Worm (Caenorhabditis elegans) whole organism, dauer: Measurements from ENCODE around the gene bcl-11.

Experiments
- unc-62 ChIP-seq: sonication (generic microtip); optimal IDR thresholded peaks from 2 replicates; lab custom pipeline; 2017; ENCODE audit warnings: missing biosample characterization, missing genetic modification reagents, missing genetic modification characterization

bcl-11 gene

DNA sequence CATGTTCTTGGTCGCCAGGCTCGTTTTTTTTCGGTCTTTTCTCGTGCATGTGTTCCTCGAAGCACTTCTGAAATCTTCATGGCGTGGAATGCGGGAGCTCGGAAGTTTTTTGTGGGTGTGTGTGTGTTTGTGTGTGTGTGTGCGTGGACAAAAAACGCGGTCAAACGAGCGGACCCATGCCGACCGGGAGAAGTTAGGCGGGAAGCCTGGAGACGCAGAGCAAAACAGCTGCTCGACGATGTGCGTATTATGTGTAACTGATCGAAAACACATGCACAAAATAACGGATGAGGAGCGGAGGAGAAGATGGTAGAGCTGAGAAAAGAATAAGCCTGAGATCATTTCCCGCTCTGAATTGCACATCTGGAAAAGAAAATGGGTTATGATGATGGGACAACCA is 13.3 kb upstream of the bcl-11 start:
- TF ChIP-seq unc-62 (GFP tag; lab: Kevin White, UChicago) = no peak

ce11 chrV:6344531-6345171 is 11.2 kb upstream of the bcl-11 start:
- no peak for TF ChIP-seq unc-62 (GFP tag; lab: Kevin White, UChicago)

DNA sequence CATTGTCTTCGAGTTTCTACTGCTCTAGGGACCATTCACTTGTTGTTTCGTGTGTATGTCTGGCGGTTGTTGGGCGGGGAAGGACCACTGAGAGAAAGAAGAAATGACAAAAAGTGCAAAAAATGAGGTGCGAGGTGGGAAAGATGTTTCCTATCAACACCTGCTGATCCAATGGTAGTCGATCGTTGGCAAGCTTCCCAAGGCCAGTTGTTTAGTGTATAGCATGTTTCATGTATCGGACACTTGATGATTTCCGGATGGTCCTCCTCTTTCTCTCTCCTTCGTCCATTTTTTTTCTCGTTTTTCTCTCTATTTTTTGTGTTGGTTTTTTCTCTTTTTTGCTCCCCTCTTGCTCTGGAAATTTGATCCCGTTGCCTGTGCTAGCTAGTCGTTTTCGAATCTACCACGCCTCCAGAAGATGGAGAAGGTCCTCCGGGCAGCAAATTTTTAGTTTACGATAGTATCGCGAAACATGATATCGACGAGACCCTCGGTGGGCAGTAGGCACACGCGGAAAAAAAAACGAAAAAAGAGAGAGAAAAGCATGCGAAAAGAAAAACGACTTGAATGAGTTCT is 9.7 kb upstream of the bcl-11 start:
- TF ChIP-seq unc-62 (GFP tag; lab: Kevin White, UChicago) = no peak

ce11 chrV:6346906-6347305 is 8.9 kb upstream of the bcl-11 start:
- no peak for TF ChIP-seq unc-62 (GFP tag; lab: Kevin White, UChicago)

DNA sequence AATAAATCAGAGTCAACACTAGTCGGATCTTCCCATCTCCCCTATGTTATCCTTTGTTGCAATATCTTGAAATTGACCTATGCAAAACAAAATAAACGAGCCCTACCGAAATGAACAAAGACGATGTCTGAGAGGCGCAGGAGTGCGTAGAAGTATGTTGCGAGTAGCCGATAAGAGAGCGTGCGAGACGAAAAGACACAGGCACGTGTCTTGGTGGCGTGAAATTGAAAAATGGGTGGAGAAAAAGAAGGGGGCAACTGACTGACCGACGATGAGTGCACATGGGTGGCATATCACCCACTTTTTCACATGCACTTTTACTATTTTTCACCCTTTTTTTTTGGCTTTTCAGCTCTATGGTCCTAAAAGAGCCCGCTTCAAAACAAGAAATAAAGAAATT is 7.7 kb upstream of the bcl-11 start:
- TF ChIP-seq unc-62 (GFP tag; lab: Kevin White, UChicago) = no peak

DNA sequence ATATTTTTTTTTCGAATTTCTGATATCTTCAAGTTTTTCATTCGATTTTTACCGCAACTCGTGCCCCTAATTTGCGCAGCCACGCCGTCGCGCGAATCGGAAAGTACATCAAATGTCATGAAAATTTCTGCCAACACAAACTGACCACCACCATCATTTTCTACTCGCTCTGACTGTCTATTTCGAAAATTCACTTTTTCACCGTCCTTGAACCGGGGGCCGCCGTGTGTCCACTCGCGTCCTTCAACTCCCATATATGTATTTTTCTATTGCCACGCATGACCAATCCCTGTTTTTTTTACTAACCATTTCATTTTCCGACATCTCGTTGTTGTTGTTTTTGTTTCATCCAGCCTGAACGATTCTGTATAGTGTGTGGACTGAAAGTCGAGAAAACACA is 6.2 kb upstream of the bcl-11 start:
- no peak for TF ChIP-seq unc-62 (GFP tag; lab: Kevin White, UChicago)

DNA sequence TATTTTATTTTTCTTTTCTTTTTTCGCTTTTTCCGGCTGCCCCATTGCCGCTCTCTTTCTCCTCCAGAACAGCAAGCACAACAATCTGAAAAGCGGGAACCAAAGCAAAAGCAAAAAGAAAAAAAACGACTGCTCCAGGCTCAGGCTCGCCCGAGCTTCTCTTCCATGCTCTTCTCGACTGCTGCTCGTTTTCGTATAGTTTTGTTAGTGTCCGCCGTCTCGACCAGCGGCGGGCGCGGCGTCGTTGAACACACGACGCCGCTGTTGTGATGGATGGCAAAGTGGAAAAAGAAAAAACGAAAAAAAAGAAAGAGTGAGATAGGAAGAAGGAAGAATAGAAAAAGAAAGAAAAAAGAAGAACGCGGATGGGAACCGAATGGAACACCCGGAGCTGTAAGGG is 5.7 kb upstream of the bcl-11 start:
- TF ChIP-seq unc-62 (GFP tag; lab: Kevin White, UChicago) = no peak

DNA sequence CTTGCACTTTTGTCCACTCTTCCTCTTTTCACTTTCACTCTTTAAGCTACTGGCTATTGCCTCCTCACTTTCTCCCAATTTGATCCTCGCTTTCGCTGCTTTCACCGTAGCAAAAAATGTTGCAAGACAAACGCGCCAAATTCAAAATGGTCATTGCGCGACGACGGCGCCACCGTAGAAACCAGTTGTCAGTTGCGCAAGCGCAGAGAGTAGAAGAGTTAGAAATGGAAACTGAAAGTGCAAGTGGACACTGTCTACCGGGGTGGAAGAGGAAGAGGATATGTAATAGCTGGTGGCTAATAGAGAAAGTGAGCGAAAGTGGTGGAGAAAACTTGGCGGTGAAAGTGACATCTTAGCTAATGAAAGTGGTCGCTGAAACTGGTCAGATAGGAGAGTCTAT is 4.7 kb upstream of the bcl-11 start:
- TF ChIP-seq unc-62 (GFP tag; lab: Kevin White, UChicago) = no peak

DNA sequence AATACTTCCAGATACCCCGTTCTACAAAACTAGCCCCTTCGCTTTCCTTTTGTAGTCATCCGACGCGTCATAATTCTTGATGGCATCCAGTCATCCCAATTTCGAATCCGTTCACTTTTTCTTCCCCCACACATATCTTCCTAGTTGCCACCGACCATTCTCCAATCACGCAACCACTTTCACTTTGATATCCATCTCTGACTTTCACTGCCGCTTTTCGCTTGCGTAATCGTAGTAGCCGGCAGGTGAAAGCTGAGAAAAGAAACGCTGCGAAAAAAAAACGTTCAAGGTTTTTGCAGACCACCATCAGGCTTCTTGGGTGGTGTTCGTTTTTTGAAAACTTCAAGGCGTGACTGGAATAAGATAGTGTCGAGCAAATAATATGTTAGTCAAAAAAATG is 3.5 kb upstream of the bcl-11 start:
- no peak for TF ChIP-seq unc-62 (GFP tag; lab: Kevin White, UChicago)

- no peak for TF ChIP-seq unc-62 (GFP tag; lab: Kevin White, UChicago)
Measured at ce11 chrV:6353182-6353780, 2.5 kb upstream of the bcl-11 start.

- no peak for TF ChIP-seq unc-62 (GFP tag; lab: Kevin White, UChicago)
Measured at ce11 chrV:6354202-6354601, 1.6 kb upstream of the bcl-11 start.

DNA sequence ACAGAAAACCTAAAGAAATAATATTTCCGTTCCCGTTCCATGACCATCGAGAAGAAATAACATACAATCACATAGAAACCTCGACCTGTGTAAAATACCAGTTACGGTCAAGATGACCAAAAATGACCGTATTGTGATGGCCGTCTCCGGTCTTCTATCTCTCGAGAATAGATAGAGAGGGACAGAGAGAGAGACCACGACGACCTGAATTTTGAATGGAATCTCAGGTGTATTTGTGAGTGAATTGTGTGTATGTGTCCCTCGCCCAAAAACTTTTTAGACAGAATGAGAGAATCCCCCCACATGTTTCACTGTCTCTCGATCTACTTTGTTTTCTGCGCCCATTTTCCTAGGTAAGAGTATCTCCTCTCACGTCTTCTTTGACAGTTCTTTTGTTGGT is 1.0 kb upstream of the bcl-11 start:
- TF ChIP-seq unc-62 (GFP tag; lab: Kevin White, UChicago) = no peak

- no peak for TF ChIP-seq unc-62 (GFP tag; lab: Kevin White, UChicago)
Measured at ce11 chrV:6355412-6355811, 413 bp upstream of the bcl-11 start.

- no peak for TF ChIP-seq unc-62 (GFP tag; lab: Kevin White, UChicago)
Measured at ce11 chrV:6357236-6357635, 1.4 kb downstream of the bcl-11 start.

DNA sequence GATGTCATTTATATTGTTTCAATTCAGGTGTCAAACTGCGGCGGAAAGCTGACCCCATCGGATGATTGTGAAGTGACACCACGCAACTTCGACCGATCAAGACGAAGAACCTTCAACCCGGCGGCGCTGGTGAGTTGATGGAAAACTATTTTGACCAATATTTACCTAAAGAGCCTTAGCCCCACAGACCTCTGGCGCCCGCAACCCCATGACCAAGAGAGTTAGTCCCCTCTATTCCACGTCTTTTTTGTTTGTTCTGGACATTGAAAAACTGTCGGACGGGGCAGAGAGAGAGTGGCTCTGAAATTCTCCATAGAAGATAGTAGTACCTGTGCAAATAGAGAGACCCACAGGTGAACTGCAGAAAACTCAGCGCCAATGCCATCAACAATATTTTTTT is 2.9 kb downstream of the bcl-11 start:
- no peak for TF ChIP-seq unc-62 (GFP tag; lab: Kevin White, UChicago)

DNA sequence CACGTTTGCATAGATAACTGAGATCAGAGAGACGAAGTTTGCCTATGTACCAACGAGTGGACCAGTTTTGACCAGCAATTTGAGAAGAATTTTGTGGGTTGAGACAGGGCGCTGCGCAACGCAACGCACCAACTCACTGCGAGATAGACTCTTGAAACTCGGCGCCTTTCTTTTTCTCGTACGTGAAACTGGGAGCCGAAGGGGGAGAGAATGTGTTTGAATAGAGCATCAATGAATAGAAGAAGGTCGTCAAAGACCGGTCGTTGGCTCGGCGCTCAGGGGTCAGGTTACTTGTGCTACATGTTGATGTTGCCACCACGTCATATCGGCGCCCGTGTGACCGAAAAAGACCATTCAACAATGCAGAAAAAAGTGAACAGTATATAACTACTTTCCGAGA is 3.7 kb downstream of the bcl-11 start:
- no peak for TF ChIP-seq unc-62 (GFP tag; lab: Kevin White, UChicago)

- no peak for TF ChIP-seq unc-62 (GFP tag; lab: Kevin White, UChicago)
Measured at ce11 chrV:6361688-6362087, 5.9 kb downstream of the bcl-11 start.
